Fruit fly (Drosophila melanogaster): ENCODE results near the gene sky.

DNA sequence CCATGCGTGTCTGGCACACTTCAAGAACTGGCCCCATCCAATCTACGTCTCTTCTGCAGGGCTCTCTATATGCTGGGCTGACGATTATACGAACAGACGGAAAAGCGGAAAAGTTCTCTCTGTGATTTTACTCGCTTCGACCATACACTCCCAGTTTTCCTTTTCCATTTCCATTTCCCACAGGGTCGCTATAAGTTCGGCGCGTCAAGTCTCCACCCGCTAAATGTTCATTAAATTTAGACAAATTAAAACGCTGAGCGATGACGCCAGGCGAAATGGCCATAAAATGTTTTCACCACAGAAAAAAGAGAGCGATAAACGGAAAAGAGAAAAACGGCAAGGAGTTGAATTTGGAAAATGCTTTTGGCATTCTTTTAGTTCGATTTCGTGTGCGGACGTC, 51.4 kb downstream of the sky start, which contains the start of gene CG31675:
- TF ChIP-seq Dfd (GFP tag; optimal IDR thresholded peaks at IDR 0.05), result no peak
- no peak for TF ChIP-seq Hr83 (GFP tag; optimal IDR thresholded peaks at IDR 0.05; ENCODE audit: poor library complexity, severe bottlenecking)
- no peak for TF ChIP-seq sage (GFP tag; optimal IDR thresholded peaks at IDR 0.05)
- TF ChIP-seq N (GFP tag; optimal IDR thresholded peaks at IDR 0.05), result no peak
- no peak for TF ChIP-seq psq (GFP tag; optimal IDR thresholded peaks at IDR 0.05)
- TF ChIP-seq fru (GFP tag; optimal IDR thresholded peaks at IDR 0.05), result no peak
- TF ChIP-seq usp (GFP tag; optimal IDR thresholded peaks at IDR 0.05), result no peak
- TF ChIP-seq foxo (GFP tag; optimal IDR thresholded peaks at IDR 0.05), result no peak
